Worm (Caenorhabditis elegans) whole organism, L4 larva: Measurements from ENCODE around the gene K10B4.3.

Experiments used
- F10B5.3 ChIP-seq: sonication (generic microtip); optimal IDR thresholded peaks from 2 replicates; lab custom pipeline; 2016; ENCODE audit warnings: mild to moderate bottlenecking, missing genetic modification characterization, missing compliant biosample characterization
- F37D6.2 ChIP-seq: sonication (generic microtip); optimal IDR thresholded peaks from 2 replicates; lab custom pipeline; 2016; ENCODE audit warnings: mild to moderate bottlenecking, missing genetic modification characterization, missing compliant biosample characterization
- F44E2.7 ChIP-seq: fragments of 200-800 bp; sonication (Bioruptor generic); IDR thresholded peaks from 2 replicates; pipeline ENCODE4 v2.1.2; 2022; ENCODE audit warnings: missing genetic modification characterization, missing compliant biosample characterization
- T20F7.1 ChIP-seq: fragments of 200-800 bp; sonication (Bioruptor generic); optimal IDR thresholded peaks from 2 replicates; lab custom pipeline; 2018; ENCODE audit warnings: mild to moderate bottlenecking, missing genetic modification characterization, missing compliant biosample characterization
- aha-1 ChIP-seq: fragments of 150-350 bp; peaks from one replicate; lab custom pipeline; 2014; ENCODE audit warnings: missing biosample characterization, missing genetic modification characterization
- ama-1 ChIP-seq: fragments of 150-350 bp; optimal IDR thresholded peaks from 2 replicates; lab custom pipeline; 2014; ENCODE audit warnings: inconsistent platforms, mixed read lengths
- ceh-44 ChIP-seq: fragments of 200-800 bp; sonication (Bioruptor generic); IDR thresholded peaks from 2 replicates; pipeline ENCODE4 v1.3.6; 2022; ENCODE audit warnings: missing genetic modification reagents, missing genetic modification characterization, missing compliant biosample characterization
- ceh-62 ChIP-seq: sonication (generic microtip); optimal IDR thresholded peaks from 2 replicates; lab custom pipeline; 2017; ENCODE audit warnings: missing biosample characterization, missing genetic modification characterization
- ces-1 ChIP-seq: fragments of 150-350 bp; sonication (generic microtip); optimal IDR thresholded peaks from 4 replicates; lab custom pipeline; 2014; ENCODE audit warnings: missing biosample characterization, missing genetic modification reagents, missing genetic modification characterization
- cey-2 ChIP-seq: sonication (generic microtip); optimal IDR thresholded peaks from 3 replicates; lab custom pipeline; 2017; ENCODE audit warnings: missing genetic modification characterization, mild to moderate bottlenecking, missing compliant biosample characterization, antibody characterized with exemption, borderline replicate concordance; ENCODE audit not compliant: insufficient read depth
- ctbp-1 ChIP-seq: fragments of 200-800 bp; sonication (Bioruptor generic); IDR thresholded peaks from 2 replicates; pipeline ENCODE4 v1.3.6; 2022; ENCODE audit warnings: missing genetic modification reagents, missing genetic modification characterization, missing compliant biosample characterization
- daf-12 ChIP-seq: fragments of 150-350 bp; optimal IDR thresholded peaks from 2 replicates; lab custom pipeline; 2014; ENCODE audit warnings: missing biosample characterization, missing genetic modification reagents, missing genetic modification characterization
- dmd-6 ChIP-seq: fragments of 200-800 bp; sonication (Bioruptor generic); IDR thresholded peaks from 2 replicates; pipeline ENCODE4 v1.3.6; 2022; ENCODE audit warnings: missing genetic modification reagents, missing genetic modification characterization, missing compliant biosample characterization
- dve-1 ChIP-seq: sonication (generic microtip); optimal IDR thresholded peaks from 2 replicates; lab custom pipeline; 2017; ENCODE audit warnings: antibody characterized with exemption, mild to moderate bottlenecking, missing genetic modification characterization, missing compliant biosample characterization; ENCODE audit not compliant: insufficient read depth
- egl-27 ChIP-seq: sonication (generic microtip); optimal IDR thresholded peaks from 3 replicates; lab custom pipeline; 2017; ENCODE audit warnings: missing biosample characterization, missing genetic modification reagents, missing genetic modification characterization
- fkh-10 ChIP-seq: fragments of 150-350 bp; optimal IDR thresholded peaks from 2 replicates; lab custom pipeline; 2014; ENCODE audit warnings: missing biosample characterization, missing genetic modification reagents, missing genetic modification characterization
- fos-1 ChIP-seq: fragments of 150-350 bp; optimal IDR thresholded peaks from 2 replicates; lab custom pipeline; 2014; ENCODE audit warnings: missing biosample characterization, missing genetic modification characterization
- hlh-30 ChIP-seq: sonication (generic microtip); optimal IDR thresholded peaks from 2 replicates; lab custom pipeline; 2017; ENCODE audit warnings: antibody characterized with exemption, mild to moderate bottlenecking, missing genetic modification characterization, missing compliant biosample characterization; ENCODE audit not compliant: insufficient read depth
- lim-7 ChIP-seq: fragments of 200-800 bp; sonication (Bioruptor generic); IDR thresholded peaks from 2 replicates; pipeline ENCODE4 v1.3.6; 2022; ENCODE audit warnings: missing genetic modification characterization, missing compliant biosample characterization
- lin-13 ChIP-seq: fragments of 150-350 bp; optimal IDR thresholded peaks from 2 replicates; lab custom pipeline; 2014; ENCODE audit warnings: missing biosample characterization, missing genetic modification reagents, missing genetic modification characterization
- lin-29 ChIP-seq: fragments of 200-800 bp; sonication (Bioruptor generic); IDR thresholded peaks from 2 replicates; pipeline ENCODE4 v1.3.6; 2022; ENCODE audit warnings: missing genetic modification reagents, missing genetic modification characterization, missing compliant biosample characterization
- lsy-2 ChIP-seq, 2 experiments: fragments of 150-350 bp in 1 of 2; sonication (generic microtip) in 1 of 2; optimal IDR thresholded peaks; 2 replicates each; lab custom pipeline; 2014 to 2017; ENCODE audit warnings: missing biosample characterization in 2 of 2, missing genetic modification characterization in 2 of 2
- madf-5 ChIP-seq, 2 experiments: fragments of 200-800 bp; sonication (Bioruptor generic); IDR thresholded peaks; 2 replicates each; pipeline ENCODE4 v1.3.6; 2022; ENCODE audit warnings: missing compliant biosample characterization in 2 of 2, missing genetic modification characterization in 2 of 2
- mdt-29 ChIP-seq: fragments of 200-800 bp; sonication (Bioruptor generic); IDR thresholded peaks from 2 replicates; pipeline ENCODE4 v1.3.6; 2022; ENCODE audit warnings: missing genetic modification reagents, missing genetic modification characterization, missing compliant biosample characterization
- mep-1 ChIP-seq: fragments of 150-350 bp; sonication (generic microtip); optimal IDR thresholded peaks from 3 replicates; lab custom pipeline; 2014; ENCODE audit warnings: missing biosample characterization, missing genetic modification characterization
- nhr-111 ChIP-seq: fragments of 200-800 bp; sonication (Bioruptor generic); optimal IDR thresholded peaks from 2 replicates; lab custom pipeline; 2018; ENCODE audit warnings: mild to moderate bottlenecking, missing genetic modification characterization, missing compliant biosample characterization
- nhr-25 ChIP-seq: sonication (generic microtip); optimal IDR thresholded peaks from 2 replicates; lab custom pipeline; 2017; ENCODE audit warnings: missing genetic modification characterization, mild to moderate bottlenecking, missing compliant biosample characterization, antibody characterized with exemption, moderate library complexity, borderline replicate concordance; ENCODE audit not compliant: insufficient read depth
- nhr-28 ChIP-seq: fragments of 150-350 bp; optimal IDR thresholded peaks from 2 replicates; lab custom pipeline; 2014; ENCODE audit warnings: missing biosample characterization, missing genetic modification characterization
- nhr-41 ChIP-seq: fragments of 200-800 bp; sonication (Bioruptor generic); IDR thresholded peaks from 2 replicates; pipeline ENCODE4 v1.3.6; 2022; ENCODE audit warnings: missing genetic modification reagents, missing genetic modification characterization, missing compliant biosample characterization
- nhr-42 ChIP-seq: fragments of 200-800 bp; sonication (Bioruptor generic); IDR thresholded peaks from 2 replicates; pipeline ENCODE4 v1.3.6; 2022; ENCODE audit warnings: missing genetic modification characterization, missing compliant biosample characterization
- nhr-77 ChIP-seq: fragments of 150-350 bp; optimal IDR thresholded peaks from 2 replicates; lab custom pipeline; 2014; ENCODE audit warnings: missing biosample characterization, missing genetic modification characterization
- php-3 ChIP-seq: fragments of 200-800 bp; sonication (Bioruptor generic); IDR thresholded peaks from 2 replicates; pipeline ENCODE4 v1.3.6; 2022; ENCODE audit warnings: missing genetic modification reagents, missing genetic modification characterization, missing compliant biosample characterization
- pqm-1 ChIP-seq: sonication (generic microtip); optimal IDR thresholded peaks from 2 replicates; lab custom pipeline; 2017; ENCODE audit warnings: missing biosample characterization, missing genetic modification characterization
- sdz-12 ChIP-seq: fragments of 200-800 bp; sonication (Bioruptor generic); optimal IDR thresholded peaks from 2 replicates; lab custom pipeline; 2018; ENCODE audit warnings: mild to moderate bottlenecking, missing genetic modification characterization, missing compliant biosample characterization
- unc-39 ChIP-seq: sonication (generic microtip); optimal IDR thresholded peaks from 2 replicates; lab custom pipeline; 2017; ENCODE audit warnings: missing biosample characterization, missing genetic modification characterization
- unc-62 ChIP-seq, 3 experiments: fragments of 150-350 bp in 1 of 3; sonication (generic microtip); optimal IDR thresholded peaks in 2 of 3; peaks in 1 of 3; 1 replicate in 1 of 3; 2 replicates in 2 of 3; lab custom pipeline; 2014 to 2017; ENCODE audit warnings: missing biosample characterization in 3 of 3, missing genetic modification characterization in 3 of 3, missing genetic modification reagents in 3 of 3, missing genotype in 1 of 3
- zip-11 ChIP-seq: fragments of 200-800 bp; sonication (Bioruptor generic); IDR thresholded peaks from 2 replicates; pipeline ENCODE4 v1.3.6; 2022; ENCODE audit warnings: missing genetic modification characterization, missing compliant biosample characterization
- ztf-7 ChIP-seq: fragments of 150-350 bp; optimal IDR thresholded peaks from 2 replicates; lab custom pipeline; 2014; ENCODE audit warnings: missing biosample characterization, missing genetic modification characterization

K10B4.3 gene

DNA sequence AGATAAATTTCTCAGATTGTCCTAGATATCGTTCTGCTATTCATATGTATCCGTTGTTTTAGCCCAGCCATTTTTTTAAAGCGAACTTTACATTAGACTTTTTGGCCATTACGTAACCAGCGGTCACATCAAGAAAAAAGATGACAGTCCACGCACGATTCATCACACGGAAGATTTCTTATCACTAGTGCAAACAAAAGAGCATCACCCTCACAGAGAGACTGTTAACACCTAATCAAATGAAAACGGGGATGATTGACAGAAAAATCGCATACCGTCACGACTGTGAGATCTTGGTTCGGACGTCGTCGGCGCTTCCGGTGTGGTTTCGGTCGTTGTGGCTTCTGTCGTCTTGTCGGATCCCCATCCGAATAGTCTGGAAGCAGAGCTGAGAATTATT lies 44.4 kb downstream of the K10B4.3 start:
- no peak for TF ChIP-seq F44E2.7 (GFP tag; lab: Robert Waterston, UW)
- peak; percentile 64 for TF ChIP-seq pqm-1
- no peak for TF ChIP-seq F10B5.3 (tag; lab: Kevin White, UChicago)
- TF ChIP-seq ceh-44 = no peak
- TF ChIP-seq dve-1 (tag; lab: Kevin White, UChicago) = peak; percentile 32
- peak; percentile 66 for TF ChIP-seq dmd-6 (GFP tag; lab: Robert Waterston, UW)
- TF ChIP-seq mep-1 (tag; lab: Kevin White, UChicago) = no peak
- TF ChIP-seq hlh-30 (tag; lab: Kevin White, UChicago) = peak; percentile 23
- no peak for TF ChIP-seq daf-12 (tag; lab: Kevin White, UChicago)
- TF ChIP-seq, all 104 proteins: peak for 4

- TF ChIP-seq zip-11 (GFP tag; lab: Robert Waterston, UW) = no peak
- TF ChIP-seq ama-1 = no peak
- no peak for TF ChIP-seq lsy-2 (tag; optimal IDR thresholded peaks at IDR 0.05; lab: Kevin White, UChicago)
- peak in 1 of 2 experiments; percentile 95 for TF ChIP-seq unc-62 (GFP tag; optimal IDR thresholded peaks at IDR 0.05 in 1 of 2; lab: Kevin White, UChicago)
- no peak for TF ChIP-seq unc-62 (tag; optimal IDR thresholded peaks at IDR 0.05; lab: Kevin White, UChicago)
Observed at ce11 chrII:75831-76230, 45.2 kb downstream of the K10B4.3 start.

DNA sequence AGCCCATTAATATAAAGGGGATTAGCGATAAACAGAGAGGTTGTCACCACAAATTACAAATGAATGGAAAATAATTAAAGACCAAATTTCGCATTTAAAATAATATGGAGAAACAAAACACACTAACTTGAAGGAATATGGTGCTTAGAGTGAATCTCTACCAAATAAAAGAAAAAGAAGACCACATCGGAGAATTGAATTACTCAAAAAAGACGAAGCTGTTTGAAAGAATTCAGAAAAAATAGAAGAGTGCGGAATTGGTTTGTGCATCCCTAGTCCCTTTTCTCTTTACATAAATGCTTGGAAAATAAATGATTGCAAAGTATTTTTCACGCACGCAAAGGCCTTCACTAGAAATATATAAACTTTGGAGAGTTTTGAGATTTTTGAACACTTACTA lies 47.1 kb downstream of the K10B4.3 start:
- TF ChIP-seq unc-39 (tag; lab: Kevin White, UChicago) (no peak), aha-1 (tag; lab: Kevin White, UChicago) (peak; percentile 86), ces-1 (GFP tag; lab: Kevin White, UChicago) (peak; percentile 26)

DNA sequence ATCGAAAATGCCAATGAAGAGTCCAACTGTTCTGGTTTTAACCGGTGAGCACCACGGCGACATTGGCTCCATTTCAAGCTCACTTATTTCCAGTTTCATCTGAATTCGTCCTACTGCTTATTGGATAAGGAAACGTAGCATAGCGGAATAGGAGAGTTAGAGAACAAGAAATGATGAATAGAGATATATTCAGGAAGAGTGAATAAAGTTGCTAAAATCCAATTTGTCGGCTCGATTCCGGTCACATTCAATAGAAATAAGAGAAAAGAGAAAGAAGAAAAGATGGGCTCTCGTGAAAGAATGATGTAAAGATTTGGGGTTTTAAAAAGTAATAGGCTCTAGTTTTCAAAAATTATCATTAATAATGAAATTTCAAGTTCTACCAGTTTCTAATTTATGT lies 47.7 kb downstream of the K10B4.3 start:
- TF ChIP-seq fos-1 (tag; lab: Kevin White, UChicago) = no peak
- TF ChIP-seq ces-1 (GFP tag; lab: Kevin White, UChicago) = peak; percentile 75
- peak; percentile 57; the same call in 1 of the 2 replicates for TF ChIP-seq ctbp-1
- TF ChIP-seq fkh-10 (GFP tag; lab: Kevin White, UChicago) = peak; percentile 94

ce11 chrII:69354-69753 lies 51.7 kb downstream of the K10B4.3 start, which contains the start of gene egl-26:
egl-26 (plus strand) TSS chrII:69654.
- TF ChIP-seq nhr-42 (GFP tag; lab: Robert Waterston, UW) (no peak), unc-62 (GFP tag; optimal IDR thresholded peaks at IDR 0.05 in 1 of 2; lab: Kevin White, UChicago) (peak in 1 of 2 experiments; percentile 77), unc-62 (tag; optimal IDR thresholded peaks at IDR 0.05; lab: Kevin White, UChicago) (no peak)

DNA sequence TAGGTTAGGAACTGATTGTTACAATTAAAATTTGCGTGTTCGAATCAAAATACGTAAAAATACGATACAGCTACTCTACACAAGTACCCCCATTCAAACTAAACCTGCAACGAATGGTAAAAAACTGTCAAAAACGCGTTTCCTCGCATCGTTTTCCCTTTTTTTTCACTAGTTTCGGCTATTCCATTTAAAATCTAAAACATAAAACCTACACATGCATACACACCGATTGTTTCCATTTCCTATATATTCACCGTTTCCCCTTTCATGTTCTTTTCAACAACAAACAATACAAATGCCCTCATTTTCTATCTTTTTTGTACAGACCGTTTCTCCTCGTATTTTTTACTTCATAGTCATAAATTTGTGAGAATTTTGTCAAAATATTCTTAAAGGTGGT lies 52.3 kb downstream of the K10B4.3 start:
- no peak for TF ChIP-seq nhr-41 (GFP tag; lab: Robert Waterston, UW)
- TF ChIP-seq aha-1 (tag; lab: Kevin White, UChicago) = peak; percentile 77

DNA sequence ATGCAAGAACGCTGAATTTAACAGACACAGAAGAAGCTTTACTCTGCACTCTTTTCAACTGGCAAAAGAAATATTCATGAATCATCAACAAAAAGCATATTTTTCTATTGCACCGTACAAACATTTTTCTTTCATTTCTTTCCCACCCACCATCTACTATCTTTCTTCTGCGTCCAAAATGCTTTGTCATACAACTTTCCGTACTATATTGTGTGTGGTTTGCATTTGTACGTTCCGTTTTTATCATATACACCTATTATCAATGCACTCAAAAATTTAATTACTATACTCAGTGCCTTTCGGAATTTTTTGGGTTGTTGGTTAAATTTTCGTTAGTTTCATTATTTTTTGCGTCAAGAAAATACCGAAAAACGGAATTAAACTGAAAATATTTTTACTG lies 53.4 kb downstream of the K10B4.3 start:
- no peak for TF ChIP-seq T20F7.1 (GFP tag; lab: Kevin White, UChicago)
- TF ChIP-seq dve-1 (tag; lab: Kevin White, UChicago) = no peak
- no peak for TF ChIP-seq mdt-29 (GFP tag; lab: Robert Waterston, UW)
- no peak for TF ChIP-seq F37D6.2 (tag; lab: Kevin White, UChicago)
- no peak for TF ChIP-seq nhr-77 (tag; lab: Kevin White, UChicago)
- no peak for TF ChIP-seq egl-27
- peak; percentile 79 for TF ChIP-seq pqm-1
- TF ChIP-seq nhr-41 (GFP tag; lab: Robert Waterston, UW) = no peak
- TF ChIP-seq cey-2 (tag; lab: Kevin White, UChicago) = no peak
- no peak for TF ChIP-seq nhr-111 (GFP tag; lab: Kevin White, UChicago)
- no peak for TF ChIP-seq php-3 (GFP tag; lab: Robert Waterston, UW)
- no peak for TF ChIP-seq sdz-12 (GFP tag; lab: Kevin White, UChicago)
- no peak for TF ChIP-seq madf-5 (GFP tag; IDR thresholded peaks at IDR 0.05; lab: Robert Waterston, UW)
- no peak for TF ChIP-seq ztf-7 (tag; lab: Kevin White, UChicago)
- TF ChIP-seq unc-62 (GFP tag; optimal IDR thresholded peaks at IDR 0.05 in 1 of 2; lab: Kevin White, UChicago) = peak in 1 of 2 experiments; percentile 86
- TF ChIP-seq unc-62 (tag; optimal IDR thresholded peaks at IDR 0.05; lab: Kevin White, UChicago) = no peak
- no peak for TF ChIP-seq lin-29
- TF ChIP-seq lim-7 = no peak
- no peak for TF ChIP-seq nhr-25
- peak; percentile 65 for TF ChIP-seq nhr-28 (tag; lab: Kevin White, UChicago)
- TF ChIP-seq ceh-62 = no peak
- no peak for TF ChIP-seq lin-13 (GFP tag; lab: Kevin White, UChicago)
